Worm (Caenorhabditis elegans): ENCODE measurements around the gene M7.12.

ce11 chrIV:11142314-11143227 is 44.8 kb upstream of the M7.12 start, which contains the start of gene skih-2:
- TF ChIP-seq ztf-11 (tag; optimal IDR thresholded peaks at IDR 0.05) (no peak), ceh-83 (GFP tag; optimal IDR thresholded peaks at IDR 0.05) (no peak), elt-3 (tag; optimal IDR thresholded peaks at IDR 0.05) (no peak), snpc-4 (tag; optimal IDR thresholded peaks at IDR 0.05) (no peak), lin-32 (GFP tag; optimal IDR thresholded peaks at IDR 0.05) (no peak), tbx-8 (GFP tag; optimal IDR thresholded peaks at IDR 0.05) (no peak), unc-62 (GFP tag; optimal IDR thresholded peaks at IDR 0.05) (no peak), nhr-28 (tag; optimal IDR thresholded peaks at IDR 0.05) (no peak), nhr-237 (tag; optimal IDR thresholded peaks at IDR 0.05) (peak; percentile 27)

Measured in whole organism, mixed stage, embryonic.